Worm (Caenorhabditis elegans) whole organism, L1 larva: ENCODE data around the gene mdt-15.

ENCODE experiments used
- C04F5.9 ChIP-seq: sonication (generic microtip); optimal IDR thresholded peaks from 2 replicates; lab custom pipeline; 2016; ENCODE audit warnings: missing genetic modification characterization, missing compliant biosample characterization
- C16A3.4 ChIP-seq: fragments of 150-350 bp; optimal IDR thresholded peaks from 2 replicates; lab custom pipeline; 2014; ENCODE audit warnings: missing biosample characterization, missing genetic modification characterization
- F16B12.6 ChIP-seq: fragments of 150-350 bp; optimal IDR thresholded peaks from 2 replicates; lab custom pipeline; 2014; ENCODE audit warnings: missing biosample characterization, missing genetic modification characterization
- aha-1 ChIP-seq: fragments of 150-350 bp; optimal IDR thresholded peaks from 2 replicates; lab custom pipeline; 2014; ENCODE audit warnings: missing biosample characterization, missing genetic modification characterization
- alr-1 ChIP-seq: fragments of 200-800 bp; sonication (Bioruptor generic); optimal IDR thresholded peaks from 2 replicates; lab custom pipeline; 2018; ENCODE audit warnings: borderline replicate concordance, mild to moderate bottlenecking, missing genetic modification characterization, missing compliant biosample characterization
- aly-2 ChIP-seq: fragments of 150-350 bp; optimal IDR thresholded peaks from 2 replicates; lab custom pipeline; 2014; ENCODE audit warnings: missing biosample characterization, missing genetic modification characterization
- blmp-1 ChIP-seq: fragments of 150-350 bp; optimal IDR thresholded peaks from 2 replicates; lab custom pipeline; 2014; ENCODE audit warnings: missing biosample characterization, missing genetic modification characterization
- ceh-63 ChIP-seq: fragments of 200-800 bp; sonication (Bioruptor generic); optimal IDR thresholded peaks from 2 replicates; lab custom pipeline; 2018; ENCODE audit warnings: mild to moderate bottlenecking, missing genetic modification characterization, missing compliant biosample characterization
- ceh-82 ChIP-seq, 3 experiments: fragments of 150-350 bp in 1 of 3; sonication (generic microtip) in 2 of 3; optimal IDR thresholded peaks; 2 replicates each; lab custom pipeline; 2014 to 2017; ENCODE audit warnings: missing biosample characterization in 3 of 3, missing genetic modification characterization in 3 of 3
- ceh-88 ChIP-seq: fragments of 200-800 bp; sonication (Bioruptor generic); IDR thresholded peaks from 2 replicates; pipeline ENCODE4 v1.3.6; 2022; ENCODE audit warnings: missing genetic modification characterization, missing compliant biosample characterization
- dpl-1 ChIP-seq, 3 experiments: fragments of 150-350 bp in 2 of 3; sonication (generic microtip) in 1 of 3; optimal IDR thresholded peaks; 2 replicates each; lab custom pipeline; 2014 to 2017; ENCODE audit warnings: missing biosample characterization in 3 of 3, missing genetic modification characterization in 3 of 3, missing genetic modification reagents in 3 of 3
- efl-1 ChIP-seq, 4 experiments: fragments of 150-350 bp; optimal IDR thresholded peaks in 3 of 4; peaks in 1 of 4; 1 replicate in 1 of 4; 2 replicates in 3 of 4; lab custom pipeline; 2014; ENCODE audit warnings: missing biosample characterization in 2 of 4, missing genetic modification characterization in 2 of 4, missing genetic modification reagents in 2 of 4
- efl-3 ChIP-seq: fragments of 200-800 bp; sonication (Bioruptor generic); optimal IDR thresholded peaks from 2 replicates; lab custom pipeline; 2018; ENCODE audit warnings: mild to moderate bottlenecking, missing genetic modification characterization, missing compliant biosample characterization
- egl-13 ChIP-seq: sonication (generic microtip); optimal IDR thresholded peaks from 2 replicates; lab custom pipeline; 2016; ENCODE audit warnings: missing genotype, missing genetic modification reagents, missing genetic modification characterization, missing compliant biosample characterization
- egl-27 ChIP-seq, 2 experiments: fragments of 150-350 bp in 1 of 2; sonication (generic microtip); optimal IDR thresholded peaks; 3 replicates each; lab custom pipeline; 2017 to 2018; ENCODE audit warnings: missing biosample characterization in 2 of 2, missing genetic modification characterization in 2 of 2, missing genetic modification reagents in 2 of 2
- elt-2 ChIP-seq: sonication (generic microtip); optimal IDR thresholded peaks from 2 replicates; lab custom pipeline; 2016; ENCODE audit warnings: missing genetic modification characterization, mild to moderate bottlenecking, inconsistent platforms, missing compliant biosample characterization, missing genetic modification reagents
- fkh-10 ChIP-seq: sonication (generic microtip); optimal IDR thresholded peaks from 2 replicates; lab custom pipeline; 2017; ENCODE audit warnings: missing biosample characterization, missing genetic modification reagents, missing genetic modification characterization
- fkh-4 ChIP-seq: sonication (generic microtip); optimal IDR thresholded peaks from 2 replicates; lab custom pipeline; 2016; ENCODE audit warnings: missing compliant biosample characterization, missing genetic modification characterization, borderline replicate concordance
- fkh-8 ChIP-seq: sonication (generic microtip); optimal IDR thresholded peaks from 2 replicates; lab custom pipeline; 2016; ENCODE audit warnings: mild to moderate bottlenecking, missing genetic modification characterization, missing compliant biosample characterization
- fos-1 ChIP-seq: fragments of 150-350 bp; optimal IDR thresholded peaks from 2 replicates; lab custom pipeline; 2014; ENCODE audit warnings: missing biosample characterization, missing genetic modification characterization
- grh-1 ChIP-seq: fragments of 200-800 bp; sonication (Bioruptor generic); IDR thresholded peaks from 2 replicates; pipeline ENCODE4 v1.3.6; 2022; ENCODE audit warnings: missing genetic modification reagents, missing genetic modification characterization, missing compliant biosample characterization
- hlh-17 ChIP-seq: fragments of 200-800 bp; sonication (Bioruptor generic); optimal IDR thresholded peaks from 2 replicates; lab custom pipeline; 2018; ENCODE audit warnings: missing genetic modification characterization, mild to moderate bottlenecking, missing compliant biosample characterization, moderate library complexity, borderline replicate concordance
- hlh-4 ChIP-seq: sonication (generic microtip); optimal IDR thresholded peaks from 2 replicates; lab custom pipeline; 2016; ENCODE audit warnings: mild to moderate bottlenecking, missing genetic modification characterization, missing compliant biosample characterization
- hpl-2 ChIP-seq: fragments of 150-350 bp; optimal IDR thresholded peaks from 2 replicates; lab custom pipeline; 2014; ENCODE audit warnings: missing biosample characterization, missing genetic modification reagents, missing genetic modification characterization
- irx-1 ChIP-seq: sonication (generic microtip); optimal IDR thresholded peaks from 2 replicates; lab custom pipeline; 2016; ENCODE audit warnings: missing genetic modification characterization, missing compliant biosample characterization
- isw-1 ChIP-seq: fragments of 200-800 bp; sonication (Bioruptor generic); IDR thresholded peaks from 2 replicates; pipeline ENCODE4 v1.3.6; 2022; ENCODE audit warnings: missing genetic modification characterization, missing compliant biosample characterization
- lin-13 ChIP-seq: fragments of 150-350 bp; optimal IDR thresholded peaks from 2 replicates; lab custom pipeline; 2014; ENCODE audit warnings: missing biosample characterization, missing genetic modification reagents, missing genetic modification characterization
- lin-15B ChIP-seq: fragments of 150-350 bp; sonication (generic microtip); optimal IDR thresholded peaks from 3 replicates; lab custom pipeline; 2014; ENCODE audit warnings: missing biosample characterization, missing genetic modification characterization
- lin-35 ChIP-seq, 2 experiments: fragments of 150-350 bp; optimal IDR thresholded peaks; 2 replicates each; lab custom pipeline; 2014; ENCODE audit warnings: missing biosample characterization in 2 of 2, missing genetic modification characterization in 2 of 2, missing genetic modification reagents in 2 of 2
- lin-39 ChIP-seq: fragments of 150-350 bp; optimal IDR thresholded peaks from 2 replicates; lab custom pipeline; 2014; ENCODE audit warnings: missing biosample characterization, missing genetic modification reagents, missing genetic modification characterization
- lsy-2 ChIP-seq, 2 experiments: fragments of 150-350 bp; optimal IDR thresholded peaks; 2 replicates each; lab custom pipeline; 2014; ENCODE audit warnings: missing biosample characterization in 2 of 2, missing genetic modification characterization in 2 of 2
- mab-9 ChIP-seq: fragments of 200-800 bp; sonication (Bioruptor generic); IDR thresholded peaks from 2 replicates; pipeline ENCODE4 v1.3.6; 2022; ENCODE audit warnings: missing genetic modification reagents, missing genetic modification characterization, missing compliant biosample characterization
- mdl-1 ChIP-seq, 2 experiments: fragments of 150-350 bp; optimal IDR thresholded peaks; 2 replicates each; lab custom pipeline; 2014 to 2017; ENCODE audit warnings: missing biosample characterization in 2 of 2, missing genetic modification characterization in 2 of 2, inconsistent platforms in 1 of 2
- mef-2 ChIP-seq: fragments of 150-350 bp; optimal IDR thresholded peaks from 2 replicates; lab custom pipeline; 2014; ENCODE audit warnings: missing biosample characterization, missing genetic modification characterization
- nhr-11 ChIP-seq: fragments of 150-350 bp; optimal IDR thresholded peaks from 2 replicates; lab custom pipeline; 2014; ENCODE audit warnings: missing biosample characterization, missing genetic modification characterization
- nhr-12 ChIP-seq: sonication (generic microtip); optimal IDR thresholded peaks from 2 replicates; lab custom pipeline; 2017; ENCODE audit warnings: missing biosample characterization, missing genetic modification characterization
- nhr-20 ChIP-seq: sonication (generic microtip); optimal IDR thresholded peaks from 2 replicates; lab custom pipeline; 2016; ENCODE audit warnings: mild to moderate bottlenecking, missing genetic modification characterization, missing compliant biosample characterization
- nhr-28 ChIP-seq: fragments of 150-350 bp; optimal IDR thresholded peaks from 2 replicates; lab custom pipeline; 2014; ENCODE audit warnings: missing biosample characterization, missing genetic modification characterization
- nhr-71 ChIP-seq: sonication (generic microtip); optimal IDR thresholded peaks from 2 replicates; lab custom pipeline; 2016; ENCODE audit warnings: mild to moderate bottlenecking, missing genetic modification characterization, moderate library complexity, missing compliant biosample characterization
- nhr-76 ChIP-seq: sonication (generic microtip); optimal IDR thresholded peaks from 2 replicates; lab custom pipeline; 2017; ENCODE audit warnings: missing biosample characterization, missing genetic modification characterization
- nhr-84 ChIP-seq: sonication (generic microtip); optimal IDR thresholded peaks from 2 replicates; lab custom pipeline; 2017; ENCODE audit warnings: missing biosample characterization, missing genetic modification characterization
- skn-1 ChIP-seq: fragments of 150-350 bp; optimal IDR thresholded peaks from 2 replicates; lab custom pipeline; 2014; ENCODE audit warnings: missing biosample characterization, missing genetic modification characterization
- sox-4 ChIP-seq: sonication (generic microtip); optimal IDR thresholded peaks from 2 replicates; lab custom pipeline; 2016; ENCODE audit warnings: missing genetic modification characterization, missing compliant biosample characterization
- swsn-7 ChIP-seq: sonication (generic microtip); optimal IDR thresholded peaks from 2 replicates; lab custom pipeline; 2016; ENCODE audit warnings: missing genetic modification characterization, missing compliant biosample characterization
- tbx-2 ChIP-seq: sonication (generic microtip); optimal IDR thresholded peaks from 2 replicates; lab custom pipeline; 2016; ENCODE audit warnings: missing genetic modification characterization, missing compliant biosample characterization
- unc-130 ChIP-seq: fragments of 150-350 bp; optimal IDR thresholded peaks from 2 replicates; lab custom pipeline; 2017; ENCODE audit warnings: missing biosample characterization, missing genetic modification characterization, inconsistent platforms
- unc-30 ChIP-seq: sonication (generic microtip); optimal IDR thresholded peaks from 2 replicates; lab custom pipeline; 2017; ENCODE audit warnings: missing biosample characterization, missing genetic modification characterization
- unc-62 ChIP-seq: fragments of 150-350 bp; optimal IDR thresholded peaks from 2 replicates; lab custom pipeline; 2014; ENCODE audit warnings: missing biosample characterization, missing genetic modification reagents, missing genetic modification characterization
- unc-86 ChIP-seq: sonication (generic microtip); optimal IDR thresholded peaks from 2 replicates; lab custom pipeline; 2016; ENCODE audit warnings: missing genetic modification characterization, missing compliant biosample characterization
- unc-98 ChIP-seq: fragments of 200-800 bp; sonication (Bioruptor generic); IDR thresholded peaks from 2 replicates; pipeline ENCODE4 v1.3.6; 2022; ENCODE audit warnings: missing genetic modification characterization, missing compliant biosample characterization
- vab-15 ChIP-seq: sonication (generic microtip); optimal IDR thresholded peaks from 2 replicates; lab custom pipeline; 2017; ENCODE audit warnings: missing genotype, mild to moderate bottlenecking, missing genetic modification characterization, missing compliant biosample characterization
- zip-4 ChIP-seq: fragments of 200-800 bp; sonication (Bioruptor generic); optimal IDR thresholded peaks from 2 replicates; lab custom pipeline; 2018; ENCODE audit warnings: mild to moderate bottlenecking, missing genetic modification characterization, moderate library complexity, missing compliant biosample characterization

mdt-15 gene

DNA sequence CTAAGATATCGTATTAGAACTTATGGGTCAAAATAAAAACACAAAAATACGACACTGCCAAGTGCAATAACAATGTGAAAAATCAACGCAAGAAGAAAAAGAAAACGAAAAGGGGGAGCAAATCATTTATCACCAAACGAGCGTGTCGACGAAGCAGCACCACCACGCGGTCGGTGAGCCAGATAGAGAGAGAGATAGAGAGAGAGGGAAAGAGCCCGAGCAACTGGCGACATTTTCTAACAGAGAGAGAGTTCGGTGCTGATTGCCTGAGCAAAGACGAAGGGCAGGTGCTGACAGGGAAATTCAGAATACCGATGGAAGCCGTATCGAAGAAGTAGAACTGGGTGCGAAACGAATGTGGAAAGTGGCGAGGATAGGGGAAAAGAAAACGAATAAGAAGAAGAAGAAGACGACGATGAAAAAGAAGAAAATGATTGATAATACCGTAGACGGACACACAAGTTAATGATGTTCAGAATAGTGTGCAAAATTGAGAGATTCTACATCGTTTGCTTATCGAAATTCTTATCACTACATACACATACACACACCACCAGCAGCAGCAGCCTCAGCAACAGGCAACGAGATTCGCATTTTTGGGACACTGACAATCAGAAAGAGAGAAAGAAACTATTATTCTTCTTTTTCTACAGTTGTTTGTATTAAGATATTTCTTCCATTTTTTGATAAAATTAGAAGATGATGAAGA, 1.8 kb upstream of the mdt-15 start (continued):
- no peak for TF ChIP-seq nhr-28 (tag; lab: Kevin White, UChicago)
- no peak for TF ChIP-seq C16A3.4
- no peak for TF ChIP-seq lin-15B (tag; lab: Kevin White, UChicago)
- no peak for TF ChIP-seq ceh-63 (GFP tag; lab: Kevin White, UChicago)
- TF ChIP-seq fkh-4 (tag; lab: Kevin White, UChicago) = no peak
- no peak for TF ChIP-seq unc-86
- no peak for TF ChIP-seq hlh-4 (tag; lab: Kevin White, UChicago)
- no peak for TF ChIP-seq fkh-10
- peak; percentile 41 for TF ChIP-seq nhr-20 (tag; lab: Kevin White, UChicago)
- TF ChIP-seq F16B12.6 (tag; lab: Kevin White, UChicago) = no peak
- TF ChIP-seq mdl-1 (tag; optimal IDR thresholded peaks at IDR 0.05; lab: Kevin White, UChicago) = peak in 1 of 2 experiments; percentile 9
- TF ChIP-seq tbx-2 (tag; lab: Kevin White, UChicago) = no peak
- no peak for TF ChIP-seq zip-4
- peak; percentile 13 for TF ChIP-seq swsn-7
- TF ChIP-seq lsy-2 (tag; optimal IDR thresholded peaks at IDR 0.05; lab: Kevin White, UChicago) = peak in 1 of 2 experiments; percentile 41
- no peak for TF ChIP-seq dpl-1 (GFP tag; optimal IDR thresholded peaks at IDR 0.05; lab: Kevin White, UChicago)
- no peak for TF ChIP-seq nhr-11 (tag; lab: Kevin White, UChicago)
- peak; percentile 31 for TF ChIP-seq nhr-71
- TF ChIP-seq aha-1 = no peak
- no peak for TF ChIP-seq alr-1
- TF ChIP-seq egl-13 = no peak
- no peak for TF ChIP-seq mab-9 (GFP tag; lab: Robert Waterston, UW)
- no peak for TF ChIP-seq lin-39
- no peak for TF ChIP-seq grh-1 (GFP tag; lab: Robert Waterston, UW)
- TF ChIP-seq irx-1 (tag; lab: Kevin White, UChicago) = no peak
- TF ChIP-seq skn-1 (tag; lab: Kevin White, UChicago) = no peak
- no peak for TF ChIP-seq unc-62 (GFP tag; lab: Kevin White, UChicago)
- no peak for TF ChIP-seq lin-13 (GFP tag; lab: Kevin White, UChicago)
- no peak for TF ChIP-seq isw-1 (GFP tag; lab: Robert Waterston, UW)
- no peak for TF ChIP-seq egl-27 (tag; optimal IDR thresholded peaks at IDR 0.05; lab: Kevin White, UChicago)
- TF ChIP-seq fkh-8 (tag; lab: Kevin White, UChicago) = no peak
- no peak for TF ChIP-seq aly-2 (tag; lab: Kevin White, UChicago)
- no peak for TF ChIP-seq nhr-76 (tag; lab: Kevin White, UChicago)
- no peak for TF ChIP-seq mef-2 (tag; lab: Kevin White, UChicago)
- no peak for TF ChIP-seq efl-3 (GFP tag; lab: Kevin White, UChicago)
- TF ChIP-seq hpl-2 (GFP tag; lab: Kevin White, UChicago) = no peak
- TF ChIP-seq ceh-82 (tag; optimal IDR thresholded peaks at IDR 0.05; lab: Kevin White, UChicago) = no peak
- no peak for TF ChIP-seq hlh-17 (GFP tag; lab: Kevin White, UChicago)
- TF ChIP-seq vab-15 = peak; percentile 18
- TF ChIP-seq unc-30 = no peak
- no peak for TF ChIP-seq nhr-12 (tag; lab: Kevin White, UChicago)
- TF ChIP-seq ceh-88 (GFP tag; lab: Robert Waterston, UW) = no peak
- TF ChIP-seq efl-1 (optimal IDR thresholded peaks at IDR 0.05; lab: Kevin White, UChicago) = no peak
- TF ChIP-seq efl-1 (GFP tag; optimal IDR thresholded peaks at IDR 0.05 in 1 of 2; lab: Kevin White, UChicago) = peak in 1 of 2 experiments; percentile 67
- peak; percentile 39 for TF ChIP-seq unc-130 (tag; lab: Kevin White, UChicago)
- no peak for TF ChIP-seq sox-4 (tag; lab: Kevin White, UChicago)
- peak; percentile 67 for TF ChIP-seq elt-2 (tag; lab: Kevin White, UChicago)
- no peak for TF ChIP-seq unc-98
- TF ChIP-seq fos-1 (tag; lab: Kevin White, UChicago) = no peak
- peak; percentile 74 for TF ChIP-seq blmp-1 (tag; lab: Kevin White, UChicago)
- TF ChIP-seq nhr-84 = no peak
- TF ChIP-seq C04F5.9 (tag; lab: Kevin White, UChicago) = no peak
- TF ChIP-seq lin-35 (GFP tag; optimal IDR thresholded peaks at IDR 0.05; lab: Kevin White, UChicago) = peak in 1 of 2 experiments; percentile 63
